Worm (Caenorhabditis elegans) whole organism, L4 larva: ENCODE data around the gene meg-2.

Source experiments
- F10B5.3 ChIP-seq: sonication (generic microtip); optimal IDR thresholded peaks from 2 replicates; lab custom pipeline; 2016; ENCODE audit warnings: mild to moderate bottlenecking, missing genetic modification characterization, missing compliant biosample characterization
- F26F4.8 ChIP-seq: fragments of 200-800 bp; sonication (Bioruptor generic); conservative IDR thresholded peaks from 2 replicates; pipeline ENCODE4 v1.3.6; 2022; ENCODE audit warnings: missing genetic modification characterization, missing compliant biosample characterization
- F44E2.7 ChIP-seq: fragments of 200-800 bp; sonication (Bioruptor generic); IDR thresholded peaks from 2 replicates; pipeline ENCODE4 v2.1.2; 2022; ENCODE audit warnings: missing genetic modification characterization, missing compliant biosample characterization
- F49E8.2 ChIP-seq: sonication (generic microtip); optimal IDR thresholded peaks from 2 replicates; lab custom pipeline; 2016; ENCODE audit warnings: missing compliant biosample characterization, mild to moderate bottlenecking, missing genetic modification characterization, borderline replicate concordance
- R02D3.7 ChIP-seq: fragments of 150-350 bp; sonication (generic microtip); optimal IDR thresholded peaks from 3 replicates; lab custom pipeline; 2014; ENCODE audit warnings: missing biosample characterization, missing genetic modification characterization
- T20F7.1 ChIP-seq: fragments of 200-800 bp; sonication (Bioruptor generic); optimal IDR thresholded peaks from 2 replicates; lab custom pipeline; 2018; ENCODE audit warnings: mild to moderate bottlenecking, missing genetic modification characterization, missing compliant biosample characterization
- ceh-32 ChIP-seq: sonication (generic microtip); optimal IDR thresholded peaks from 2 replicates; lab custom pipeline; 2016; ENCODE audit warnings: mild to moderate bottlenecking, missing genetic modification characterization, missing compliant biosample characterization; ENCODE audit not compliant: poor library complexity
- ceh-44 ChIP-seq: fragments of 200-800 bp; sonication (Bioruptor generic); IDR thresholded peaks from 2 replicates; pipeline ENCODE4 v1.3.6; 2022; ENCODE audit warnings: missing genetic modification reagents, missing genetic modification characterization, missing compliant biosample characterization
- daf-12 ChIP-seq: fragments of 150-350 bp; optimal IDR thresholded peaks from 2 replicates; lab custom pipeline; 2014; ENCODE audit warnings: missing biosample characterization, missing genetic modification reagents, missing genetic modification characterization
- daf-16 ChIP-seq, 3 experiments: sonication (generic microtip); optimal IDR thresholded peaks; 2 replicates each; lab custom pipeline; 2016 to 2017; ENCODE audit warnings: missing genetic modification characterization in 3 of 3, missing genetic modification reagents in 3 of 3, mild to moderate bottlenecking in 2 of 3, missing compliant biosample characterization in 2 of 3, missing biosample characterization in 1 of 3, moderate library complexity in 1 of 3
- dmd-6 ChIP-seq: fragments of 200-800 bp; sonication (Bioruptor generic); IDR thresholded peaks from 2 replicates; pipeline ENCODE4 v1.3.6; 2022; ENCODE audit warnings: missing genetic modification reagents, missing genetic modification characterization, missing compliant biosample characterization
- dmd-8 ChIP-seq: fragments of 200-800 bp; sonication (Bioruptor generic); IDR thresholded peaks from 2 replicates; pipeline ENCODE4 v1.3.6; 2022; ENCODE audit warnings: missing genetic modification characterization, missing compliant biosample characterization
- dpl-1 ChIP-seq: fragments of 150-350 bp; optimal IDR thresholded peaks from 2 replicates; lab custom pipeline; 2014; ENCODE audit warnings: missing biosample characterization, missing genetic modification reagents, missing genetic modification characterization
- dve-1 ChIP-seq: sonication (generic microtip); optimal IDR thresholded peaks from 2 replicates; lab custom pipeline; 2017; ENCODE audit warnings: antibody characterized with exemption, mild to moderate bottlenecking, missing genetic modification characterization, missing compliant biosample characterization; ENCODE audit not compliant: insufficient read depth
- egl-27 ChIP-seq: sonication (generic microtip); optimal IDR thresholded peaks from 3 replicates; lab custom pipeline; 2017; ENCODE audit warnings: missing biosample characterization, missing genetic modification reagents, missing genetic modification characterization
- hlh-30 ChIP-seq: sonication (generic microtip); optimal IDR thresholded peaks from 2 replicates; lab custom pipeline; 2017; ENCODE audit warnings: antibody characterized with exemption, mild to moderate bottlenecking, missing genetic modification characterization, missing compliant biosample characterization; ENCODE audit not compliant: insufficient read depth
- lim-7 ChIP-seq: fragments of 200-800 bp; sonication (Bioruptor generic); IDR thresholded peaks from 2 replicates; pipeline ENCODE4 v1.3.6; 2022; ENCODE audit warnings: missing genetic modification characterization, missing compliant biosample characterization
- lin-1 ChIP-seq: fragments of 200-800 bp; sonication (Bioruptor generic); IDR thresholded peaks from 2 replicates; pipeline ENCODE4 v1.3.6; 2022; ENCODE audit warnings: missing genetic modification reagents, missing genetic modification characterization, missing compliant biosample characterization
- lin-13 ChIP-seq: fragments of 150-350 bp; optimal IDR thresholded peaks from 2 replicates; lab custom pipeline; 2014; ENCODE audit warnings: missing biosample characterization, missing genetic modification reagents, missing genetic modification characterization
- madf-9 ChIP-seq: fragments of 200-800 bp; sonication (Bioruptor generic); conservative IDR thresholded peaks from 2 replicates; pipeline ENCODE4 v1.3.6; 2022; ENCODE audit warnings: missing genetic modification reagents, missing genetic modification characterization, missing compliant biosample characterization
- mdl-1 ChIP-seq, 2 experiments: fragments of 150-350 bp in 1 of 2; sonication (generic microtip) in 1 of 2; optimal IDR thresholded peaks; 2 replicates each; lab custom pipeline; 2014 to 2017; ENCODE audit warnings: missing biosample characterization in 2 of 2, missing genetic modification characterization in 2 of 2
- mep-1 ChIP-seq: fragments of 150-350 bp; sonication (generic microtip); optimal IDR thresholded peaks from 3 replicates; lab custom pipeline; 2014; ENCODE audit warnings: missing biosample characterization, missing genetic modification characterization
- nhr-28 ChIP-seq: fragments of 150-350 bp; optimal IDR thresholded peaks from 2 replicates; lab custom pipeline; 2014; ENCODE audit warnings: missing biosample characterization, missing genetic modification characterization
- nhr-77 ChIP-seq: fragments of 150-350 bp; optimal IDR thresholded peaks from 2 replicates; lab custom pipeline; 2014; ENCODE audit warnings: missing biosample characterization, missing genetic modification characterization
- php-3 ChIP-seq: fragments of 200-800 bp; sonication (Bioruptor generic); IDR thresholded peaks from 2 replicates; pipeline ENCODE4 v1.3.6; 2022; ENCODE audit warnings: missing genetic modification reagents, missing genetic modification characterization, missing compliant biosample characterization
- pqm-1 ChIP-seq: sonication (generic microtip); optimal IDR thresholded peaks from 2 replicates; lab custom pipeline; 2017; ENCODE audit warnings: missing biosample characterization, missing genetic modification characterization
- rbr-2 ChIP-seq: sonication (generic microtip); optimal IDR thresholded peaks from 2 replicates; lab custom pipeline; 2016; ENCODE audit warnings: missing genotype, missing genetic modification characterization, missing compliant biosample characterization
- unc-130 ChIP-seq: sonication (generic microtip); optimal IDR thresholded peaks from 2 replicates; lab custom pipeline; 2016; ENCODE audit warnings: missing genetic modification reagents, missing genetic modification characterization, missing compliant biosample characterization
- unc-62 ChIP-seq, 3 experiments: fragments of 150-350 bp in 1 of 3; sonication (generic microtip); optimal IDR thresholded peaks in 2 of 3; peaks in 1 of 3; 1 replicate in 1 of 3; 2 replicates in 2 of 3; lab custom pipeline; 2014 to 2017; ENCODE audit warnings: missing biosample characterization in 3 of 3, missing genetic modification characterization in 3 of 3, missing genetic modification reagents in 3 of 3, missing genotype in 1 of 3
- ztf-11 ChIP-seq: fragments of 150-350 bp; optimal IDR thresholded peaks from 2 replicates; lab custom pipeline; 2014; ENCODE audit warnings: missing biosample characterization, missing genetic modification characterization

meg-2 gene

ce11 chrX:13968292-13968691 is 42.4 kb upstream of the meg-2 start, which contains the start of gene pqn-39:
TSS of gene pqn-39 (minus strand) at chrX:13968676.
- TF ChIP-seq F26F4.8 (GFP tag; lab: Robert Waterston, UW) (no peak), unc-62 (GFP tag; optimal IDR thresholded peaks at IDR 0.05 in 1 of 2; lab: Kevin White, UChicago) (peak in 1 of 2 experiments; percentile 91), unc-62 (tag; optimal IDR thresholded peaks at IDR 0.05; lab: Kevin White, UChicago) (no peak)

- TF ChIP-seq dve-1 (tag; lab: Kevin White, UChicago) (no peak), F10B5.3 (tag; lab: Kevin White, UChicago) (no peak), dmd-6 (GFP tag; lab: Robert Waterston, UW) (no peak), R02D3.7 (tag; lab: Kevin White, UChicago) (no peak)
- TF ChIP-seq, all 104 proteins: peak for 0
Measured at ce11 chrX:13963203-13963602, 37.3 kb upstream of the meg-2 start, which contains the start of gene F48F7.3. TSS of gene F48F7.3 (plus strand) at chrX:13963503.

- no peak for TF ChIP-seq dpl-1 (GFP tag; lab: Kevin White, UChicago)
- TF ChIP-seq dmd-8: no peak
- no peak for TF ChIP-seq lin-13 (GFP tag; lab: Kevin White, UChicago)
- no peak for TF ChIP-seq madf-9 (GFP tag; lab: Robert Waterston, UW)
- no peak for TF ChIP-seq egl-27 (tag; lab: Kevin White, UChicago)
- TF ChIP-seq lin-1 (GFP tag; lab: Robert Waterston, UW): no peak
- no peak for TF ChIP-seq lim-7 (GFP tag; lab: Robert Waterston, UW)
- TF ChIP-seq daf-12 (tag; lab: Kevin White, UChicago): no peak
- no peak for TF ChIP-seq unc-130 (GFP tag; lab: Kevin White, UChicago)
- TF ChIP-seq T20F7.1 (GFP tag; lab: Kevin White, UChicago): no peak
Measured at ce11 chrX:13959849-13960248, 33.9 kb upstream of the meg-2 start, which contains the start of gene syx-2. TSS of gene syx-2 (plus strand) at chrX:13960149.

- TF ChIP-seq ceh-44 (GFP tag; lab: Robert Waterston, UW) (no peak), hlh-30 (tag; lab: Kevin White, UChicago) (peak; percentile 22), mdl-1 (tag; optimal IDR thresholded peaks at IDR 0.05; lab: Kevin White, UChicago) (no peak), daf-16 (GFP tag; optimal IDR thresholded peaks at IDR 0.05; lab: Kevin White, UChicago) (no peak), daf-16 (tag; optimal IDR thresholded peaks at IDR 0.05; lab: Kevin White, UChicago) (peak; percentile 29), nhr-77 (tag; lab: Kevin White, UChicago) (no peak), unc-62 (GFP tag; optimal IDR thresholded peaks at IDR 0.05 in 1 of 2; lab: Kevin White, UChicago) (no peak), unc-62 (tag; optimal IDR thresholded peaks at IDR 0.05; lab: Kevin White, UChicago) (no peak), php-3 (GFP tag; lab: Robert Waterston, UW) (0 out of 2 replicates have a peak, but pooled peaks have one; percentile 29), rbr-2 (no peak), F49E8.2 (tag; lab: Kevin White, UChicago) (no peak), nhr-28 (tag; lab: Kevin White, UChicago) (peak; percentile 12), F44E2.7 (GFP tag; lab: Robert Waterston, UW) (no peak), mep-1 (peak; percentile 17), ceh-32 (tag; lab: Kevin White, UChicago) (no peak), pqm-1 (peak; percentile 55), dve-1 (tag; lab: Kevin White, UChicago) (peak; percentile 17), ztf-11 (tag; lab: Kevin White, UChicago) (no peak)
Measured at ce11 chrX:13959383-13959782, 33.5 kb upstream of the meg-2 start.

ce11 chrX:13958451-13958850 is 32.5 kb upstream of the meg-2 start:
- TF ChIP-seq unc-62 (GFP tag; optimal IDR thresholded peaks at IDR 0.05 in 1 of 2; lab: Kevin White, UChicago): peak in 1 of 2 experiments; percentile 46
- TF ChIP-seq unc-62 (tag; optimal IDR thresholded peaks at IDR 0.05; lab: Kevin White, UChicago): no peak
- no peak for TF ChIP-seq R02D3.7 (tag; lab: Kevin White, UChicago)
- TF ChIP-seq, all 104 proteins: peak for 1
